Fruit fly (Drosophila melanogaster): ENCODE data around the gene Cad86C.

The Cad86C gene

dm6 chr3R:10886462-10887315 lies 59.8 kb downstream of the Cad86C start (continued):
- no peak for TF ChIP-seq stwl (tag; optimal IDR thresholded peaks at IDR 0.05)
- peak; percentile 86 for TF ChIP-seq CG11723 (GFP tag; optimal IDR thresholded peaks at IDR 0.05)
- TF ChIP-seq schlank (tag; optimal IDR thresholded peaks at IDR 0.05) = peak; percentile 74
- peak; percentile 91 for TF ChIP-seq Ptx1 (GFP tag; IDR thresholded peaks at IDR 0.05)
- peak; percentile 69 for TF ChIP-seq CG8281 (tag; optimal IDR thresholded peaks at IDR 0.05)
- TF ChIP-seq tna (GFP tag; IDR thresholded peaks at IDR 0.05; ENCODE audit: partially characterized antibody) = 0 out of 2 replicates have a peak, but pooled peaks have one; percentile 7
- no peak for TF ChIP-seq pan (optimal IDR thresholded peaks at IDR 0.05)
- peak in 1 of 2 experiments; percentile 82 for TF ChIP-seq pan (GFP tag; optimal IDR thresholded peaks at IDR 0.05 in 1 of 2, IDR thresholded peaks at IDR 0.05 in 1 of 2)
- peak in 1 of 2 experiments; percentile 71 for TF ChIP-seq insv (GFP tag; optimal IDR thresholded peaks at IDR 0.05)
- peak; percentile 83 for TF ChIP-seq CG12219 (GFP tag; optimal IDR thresholded peaks at IDR 0.05)
- TF ChIP-seq ara (GFP tag; IDR thresholded peaks at IDR 0.05) = peak; percentile 77
- TF ChIP-seq pita (GFP tag; optimal IDR thresholded peaks at IDR 0.05) = no peak
- TF ChIP-seq pfk (GFP tag; optimal IDR thresholded peaks at IDR 0.05) = no peak
- TF ChIP-seq crp (GFP tag; optimal IDR thresholded peaks at IDR 0.05) = peak in 1 of 2 experiments; percentile 66
- TF ChIP-seq CG12659 (GFP tag; optimal IDR thresholded peaks at IDR 0.05) = peak; percentile 94
- TF ChIP-seq CG8944 (GFP tag; optimal IDR thresholded peaks at IDR 0.05) = peak; percentile 79
- peak; percentile 99 for TF ChIP-seq CG10274 (GFP tag; optimal IDR thresholded peaks at IDR 0.05)
- peak; percentile 62 for TF ChIP-seq psq (GFP tag; optimal IDR thresholded peaks at IDR 0.05)
- peak; percentile 84 for TF ChIP-seq bab2 (GFP tag; optimal IDR thresholded peaks at IDR 0.05)
- TF ChIP-seq CG13296 (GFP tag; optimal IDR thresholded peaks at IDR 0.05) = peak; percentile 94
- no peak for TF ChIP-seq ato (GFP tag; IDR thresholded peaks at IDR 0.05; ENCODE audit: partially characterized antibody)
- no peak for TF ChIP-seq wek (GFP tag; optimal IDR thresholded peaks at IDR 0.05)
- TF ChIP-seq CG7357 (GFP tag; IDR thresholded peaks at IDR 0.05) = peak; percentile 74
- peak; percentile 56 for TF ChIP-seq CG33213 (GFP tag; optimal IDR thresholded peaks at IDR 0.05)
- TF ChIP-seq CG14050 (GFP tag; IDR thresholded peaks at IDR 0.05) = peak; percentile 78
- no peak for TF ChIP-seq CG42726 (GFP tag; IDR thresholded peaks at IDR 0.05; ENCODE audit: partially characterized antibody)
- peak; percentile 80 for TF ChIP-seq CG2875 (GFP tag; optimal IDR thresholded peaks at IDR 0.05)
- TF ChIP-seq pb (GFP tag; optimal IDR thresholded peaks at IDR 0.05) = peak; percentile 67
- peak; percentile 89 for TF ChIP-seq jumu (GFP tag; optimal IDR thresholded peaks at IDR 0.05)
- TF ChIP-seq ash1 (GFP tag; optimal IDR thresholded peaks at IDR 0.05) = no peak
- TF ChIP-seq chinmo (GFP tag; IDR thresholded peaks at IDR 0.05; ENCODE audit: partially characterized antibody) = peak; percentile 76; the same call in 3 of the 4 replicates
- TF ChIP-seq Aef1 (GFP tag; IDR thresholded peaks at IDR 0.05) = peak; percentile 83
- TF ChIP-seq CG15514 (GFP tag; optimal IDR thresholded peaks at IDR 0.05) = peak; percentile 71
- peak; percentile 90 for TF ChIP-seq CG18619 (GFP tag; optimal IDR thresholded peaks at IDR 0.05)
- peak; percentile 52; the same call in 1 of the 2 replicates for TF ChIP-seq CG8765 (GFP tag; IDR thresholded peaks at IDR 0.05)
- peak; percentile 91 for TF ChIP-seq Xrp1 (GFP tag; IDR thresholded peaks at IDR 0.05)
- peak; percentile 85 for TF ChIP-seq CG15011 (GFP tag; optimal IDR thresholded peaks at IDR 0.05)
- peak; percentile 86 for TF ChIP-seq Camta (GFP tag; optimal IDR thresholded peaks at IDR 0.05)
- TF ChIP-seq Jarid2 (GFP tag; optimal IDR thresholded peaks at IDR 0.05) = peak; percentile 67
- peak; percentile 60 for TF ChIP-seq dm (GFP tag; optimal IDR thresholded peaks at IDR 0.05)
- TF ChIP-seq CG17568 (GFP tag; optimal IDR thresholded peaks at IDR 0.05) = peak; percentile 81
- peak; percentile 29 for TF ChIP-seq sima (GFP tag; optimal IDR thresholded peaks at IDR 0.05)
- TF ChIP-seq Tbp (GFP tag; optimal IDR thresholded peaks at IDR 0.05) = no peak
- no peak for TF ChIP-seq MESR4 (GFP tag; optimal IDR thresholded peaks at IDR 0.05)
- no peak for TF ChIP-seq CG6791 (GFP tag; IDR thresholded peaks at IDR 0.05; ENCODE audit: partially characterized antibody)
- peak; percentile 53 for TF ChIP-seq CG1603 (tag; optimal IDR thresholded peaks at IDR 0.05)
- no peak for TF ChIP-seq fd64A (GFP tag; optimal IDR thresholded peaks at IDR 0.05)
